Worm (Caenorhabditis elegans) whole organism, early embryonic: ENCODE measurements around the gene syx-18.

Experiments used
- B0310.2 ChIP-seq: sonication (generic microtip); optimal IDR thresholded peaks from 2 replicates; lab custom pipeline; 2016; ENCODE audit warnings: mild to moderate bottlenecking, missing genetic modification characterization, missing compliant biosample characterization
- F13C5.2 ChIP-seq: sonication (generic microtip); optimal IDR thresholded peaks from 2 replicates; lab custom pipeline; 2017; ENCODE audit warnings: mild to moderate bottlenecking, missing genetic modification characterization, inconsistent platforms, missing compliant biosample characterization
- aly-1 ChIP-seq: sonication (generic microtip); optimal IDR thresholded peaks from 2 replicates; lab custom pipeline; 2016; ENCODE audit warnings: missing genetic modification characterization, missing compliant biosample characterization
- ama-1 ChIP-seq: fragments of 150-350 bp; optimal IDR thresholded peaks from 2 replicates; lab custom pipeline; 2014
- ceh-13 ChIP-seq: fragments of 200-800 bp; sonication (Bioruptor generic); optimal IDR thresholded peaks from 2 replicates; lab custom pipeline; 2018; ENCODE audit warnings: mild to moderate bottlenecking, missing genetic modification characterization, missing compliant biosample characterization
- ceh-36 ChIP-seq: sonication (generic microtip); optimal IDR thresholded peaks from 2 replicates; lab custom pipeline; 2016; ENCODE audit warnings: missing genetic modification characterization, inconsistent platforms, missing compliant biosample characterization
- ets-7 ChIP-seq: sonication (generic microtip); optimal IDR thresholded peaks from 2 replicates; lab custom pipeline; 2016; ENCODE audit warnings: missing genotype, missing genetic modification characterization, missing compliant biosample characterization
- flt-1 ChIP-seq: fragments of 200-800 bp; sonication (Bioruptor generic); IDR thresholded peaks from 2 replicates; pipeline ENCODE4 v1.3.6; 2022; ENCODE audit warnings: missing genetic modification characterization, missing compliant biosample characterization
- hmbx-1 ChIP-seq: sonication (generic microtip); optimal IDR thresholded peaks from 2 replicates; lab custom pipeline; 2016; ENCODE audit warnings: mild to moderate bottlenecking, missing genetic modification characterization, missing compliant biosample characterization
- hmg-4 ChIP-seq: fragments of 200-800 bp; sonication (Bioruptor generic); optimal IDR thresholded peaks from 2 replicates; lab custom pipeline; 2018; ENCODE audit warnings: mild to moderate bottlenecking, missing genetic modification characterization, missing compliant biosample characterization
- hnd-1 ChIP-seq: sonication (generic microtip); optimal IDR thresholded peaks from 2 replicates; lab custom pipeline; 2016; ENCODE audit warnings: missing genetic modification characterization, missing compliant biosample characterization
- pes-1 ChIP-seq: fragments of 200-800 bp; sonication (Bioruptor generic); IDR thresholded peaks from 2 replicates; pipeline ENCODE4 v1.3.6; 2022; ENCODE audit warnings: missing genetic modification reagents, missing genetic modification characterization, missing compliant biosample characterization
- scrt-1 ChIP-seq: fragments of 200-800 bp; sonication (Bioruptor generic); IDR thresholded peaks from 2 replicates; pipeline ENCODE4 v1.3.6; 2022; ENCODE audit warnings: missing genetic modification characterization, missing compliant biosample characterization
- sea-1 ChIP-seq: fragments of 200-800 bp; sonication (Bioruptor generic); conservative IDR thresholded peaks from 2 replicates; pipeline ENCODE4 v1.3.6; 2022; ENCODE audit warnings: missing genetic modification characterization, missing compliant biosample characterization
- tbx-11 ChIP-seq: fragments of 200-800 bp; sonication (Bioruptor generic); IDR thresholded peaks from 2 replicates; pipeline ENCODE4 v1.3.6; 2022; ENCODE audit warnings: missing genetic modification characterization, missing compliant biosample characterization
- tbx-37 ChIP-seq: fragments of 200-800 bp; sonication (Bioruptor generic); conservative IDR thresholded peaks from 2 replicates; pipeline ENCODE4 v1.3.6; 2022; ENCODE audit warnings: missing genetic modification reagents, missing genetic modification characterization, missing compliant biosample characterization
- tra-4 ChIP-seq: sonication (generic microtip); optimal IDR thresholded peaks from 2 replicates; lab custom pipeline; 2017; ENCODE audit warnings: missing genetic modification characterization, missing compliant biosample characterization

syx-18 gene

DNA sequence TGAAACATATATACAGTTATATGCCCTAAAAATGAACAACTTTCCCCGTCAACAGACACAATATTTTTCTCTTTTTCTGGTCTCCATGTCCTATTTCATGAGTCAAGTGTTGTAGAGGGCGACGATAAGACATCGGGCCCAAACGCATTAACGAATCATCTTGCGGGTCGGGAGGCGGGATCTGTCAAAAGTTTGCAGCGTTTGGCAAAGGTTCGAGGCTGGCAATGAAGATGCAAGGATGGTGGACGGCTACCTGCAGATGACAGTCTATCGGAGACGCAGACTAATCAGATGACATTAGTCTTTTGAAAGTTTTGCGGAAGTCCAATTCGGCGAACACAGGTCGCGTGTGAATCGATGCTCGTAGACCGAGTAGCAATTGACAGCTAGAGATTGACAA, 34.4 kb downstream of the syx-18 start:
- TF ChIP-seq B0310.2, result no peak
- TF ChIP-seq tbx-11, result no peak
- no peak for TF ChIP-seq flt-1 (GFP tag; lab: Robert Waterston, UW)
- no peak for TF ChIP-seq pes-1 (GFP tag; lab: Robert Waterston, UW)
- TF ChIP-seq aly-1 (tag; lab: Kevin White, UChicago), result no peak
- no peak for TF ChIP-seq tra-4
- TF ChIP-seq ama-1 (lab: Kevin White, UChicago), result no peak
- no peak for TF ChIP-seq hnd-1 (tag; lab: Kevin White, UChicago)
- TF ChIP-seq tbx-37, result no peak
- no peak for TF ChIP-seq ceh-36 (tag; lab: Kevin White, UChicago)
- TF ChIP-seq F13C5.2, result no peak
- TF ChIP-seq sea-1 (GFP tag; lab: Robert Waterston, UW), result no peak
- no peak for TF ChIP-seq hmg-4
- no peak for TF ChIP-seq hmbx-1 (tag; lab: Kevin White, UChicago)
- TF ChIP-seq ceh-13 (GFP tag; lab: Kevin White, UChicago), result no peak
- no peak for TF ChIP-seq scrt-1 (GFP tag; lab: Robert Waterston, UW)

DNA sequence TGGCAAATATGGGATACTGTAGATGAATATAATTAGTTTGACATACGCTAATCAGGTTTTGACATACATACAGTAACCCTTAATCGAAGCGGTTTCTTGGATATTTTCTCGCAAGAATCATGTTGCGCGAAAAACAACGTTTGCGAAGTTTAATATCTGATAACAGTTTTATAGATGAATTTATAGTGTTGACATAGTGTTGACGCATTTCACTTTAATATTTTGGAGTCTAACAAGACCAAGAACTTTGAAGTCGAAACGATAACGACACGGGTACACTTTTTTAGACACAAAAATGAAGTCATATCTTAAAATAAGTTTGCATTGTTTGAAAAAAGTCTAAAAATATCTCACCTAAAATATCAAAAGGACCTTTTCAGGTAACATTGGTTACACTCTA, 39.0 kb downstream of the syx-18 start:
- TF ChIP-seq hmg-4 (no peak), sea-1 (GFP tag; lab: Robert Waterston, UW) (no peak)

DNA sequence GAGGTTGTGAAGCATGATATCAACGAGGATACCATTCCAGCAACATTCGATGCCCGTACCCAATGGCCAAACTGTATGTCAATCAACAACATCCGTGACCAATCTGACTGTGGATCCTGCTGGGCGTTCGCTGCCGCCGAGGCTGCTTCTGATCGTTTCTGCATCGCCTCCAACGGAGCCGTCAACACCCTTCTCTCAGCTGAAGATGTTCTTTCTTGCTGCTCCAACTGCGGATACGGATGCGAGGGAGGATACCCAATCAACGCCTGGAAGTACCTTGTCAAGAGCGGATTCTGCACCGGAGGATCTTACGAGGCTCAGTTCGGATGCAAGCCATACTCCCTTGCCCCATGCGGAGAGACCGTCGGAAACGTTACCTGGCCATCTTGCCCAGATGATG, 40.3 kb downstream of the syx-18 start:
- TF ChIP-seq tbx-11 (no peak), scrt-1 (GFP tag; lab: Robert Waterston, UW) (no peak), sea-1 (GFP tag; lab: Robert Waterston, UW) (no peak), tra-4 (no peak), ets-7 (tag; lab: Kevin White, UChicago) (no peak), flt-1 (GFP tag; lab: Robert Waterston, UW) (no peak), tbx-37 (no peak), aly-1 (tag; lab: Kevin White, UChicago) (no peak), pes-1 (GFP tag; lab: Robert Waterston, UW) (no peak), ceh-13 (GFP tag; lab: Kevin White, UChicago) (no peak), hmbx-1 (tag; lab: Kevin White, UChicago) (no peak), F13C5.2 (no peak), hnd-1 (tag; lab: Kevin White, UChicago) (no peak), B0310.2 (no peak), ama-1 (lab: Kevin White, UChicago) (no peak), ceh-36 (tag; lab: Kevin White, UChicago) (no peak), hmg-4 (no peak)

DNA sequence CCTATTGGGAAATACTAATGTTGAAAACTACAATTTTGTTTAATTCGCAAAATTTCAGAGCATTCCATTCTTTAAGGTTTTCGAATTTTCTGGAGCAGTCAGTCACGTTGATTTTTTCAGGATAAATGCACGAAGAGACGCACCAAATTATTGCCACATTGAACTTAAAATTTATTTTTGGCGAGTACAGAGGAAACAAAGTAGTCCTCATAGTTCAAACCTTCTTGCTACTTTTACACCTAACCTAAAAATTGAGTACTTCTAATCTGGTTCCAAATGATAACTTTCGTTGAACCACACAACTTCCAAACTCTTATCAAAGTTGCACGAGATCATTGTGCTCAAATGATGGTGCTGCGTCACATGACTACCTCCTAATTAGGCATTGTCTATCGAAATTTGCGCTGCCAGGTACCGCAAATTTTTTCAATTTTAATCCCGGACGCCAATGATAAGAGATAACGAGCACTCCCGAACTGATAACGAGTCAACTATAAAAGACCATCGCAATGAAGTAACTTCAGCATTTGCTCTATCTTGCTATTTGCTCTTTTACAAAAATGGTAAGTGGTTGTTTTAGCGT, 41.0 kb downstream of the syx-18 start, which contains the start of gene cpr-4:
Gene cpr-4 (plus strand): TSS at position 523 of the 583 bp plus-strand sequence.
- TF ChIP-seq tra-4 (no peak), ceh-13 (GFP tag; lab: Kevin White, UChicago) (no peak), hmbx-1 (tag; lab: Kevin White, UChicago) (no peak), F13C5.2 (no peak), aly-1 (tag; lab: Kevin White, UChicago) (no peak), pes-1 (GFP tag; lab: Robert Waterston, UW) (no peak), scrt-1 (GFP tag; lab: Robert Waterston, UW) (no peak), hmg-4 (no peak), ceh-36 (tag; lab: Kevin White, UChicago) (no peak), B0310.2 (no peak), sea-1 (GFP tag; lab: Robert Waterston, UW) (no peak)

DNA sequence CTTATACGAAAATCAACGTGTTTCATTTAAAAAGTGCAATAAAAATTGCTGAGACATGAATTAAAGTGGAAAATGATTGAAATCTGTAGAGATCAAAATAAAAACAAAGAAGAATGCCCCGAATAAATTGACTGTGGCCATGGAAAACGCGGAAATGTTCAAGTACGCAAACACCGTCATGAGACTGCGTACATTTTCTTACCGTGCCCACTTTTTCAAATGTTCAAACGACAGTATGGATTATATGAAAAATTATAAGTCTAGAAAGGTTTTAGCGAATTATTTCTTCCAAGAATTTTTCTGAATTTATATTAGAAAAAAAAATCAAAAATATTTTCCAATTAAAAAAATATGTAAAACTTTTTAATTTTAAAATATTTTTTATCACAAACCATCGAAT, 43.7 kb downstream of the syx-18 start:
- TF ChIP-seq sea-1 (GFP tag; lab: Robert Waterston, UW) (no peak), ets-7 (tag; lab: Kevin White, UChicago) (no peak), aly-1 (tag; lab: Kevin White, UChicago) (no peak), ama-1 (lab: Kevin White, UChicago) (no peak), F13C5.2 (no peak), pes-1 (GFP tag; lab: Robert Waterston, UW) (no peak), tbx-11 (no peak)

DNA sequence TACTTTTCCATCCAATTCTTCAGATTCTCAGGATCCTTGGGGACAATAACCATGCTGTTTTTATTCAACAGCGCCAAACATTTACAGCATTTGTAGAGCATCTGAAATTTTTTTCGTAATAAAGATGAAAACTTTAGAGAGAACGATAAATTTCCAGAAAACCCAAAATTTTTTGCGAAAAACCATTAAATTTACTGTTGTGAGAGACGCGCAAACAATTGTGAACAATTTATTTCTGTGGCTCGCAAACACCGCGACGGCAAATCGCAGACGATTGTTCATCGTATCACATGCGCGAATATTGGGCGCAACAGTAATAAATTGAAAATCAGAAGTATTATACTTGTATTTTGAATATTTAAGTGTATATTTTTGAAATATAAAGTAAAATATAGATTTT, 44.2 kb downstream of the syx-18 start, which contains the start of gene gon-14:
Gene gon-14 (minus strand): TSS at position 101 of the 400 bp plus-strand sequence.
- TF ChIP-seq ceh-36 (tag; lab: Kevin White, UChicago) (no peak), tbx-37 (no peak), ceh-13 (GFP tag; lab: Kevin White, UChicago) (no peak), scrt-1 (GFP tag; lab: Robert Waterston, UW) (no peak), ets-7 (tag; lab: Kevin White, UChicago) (no peak), hmg-4 (no peak), hnd-1 (tag; lab: Kevin White, UChicago) (no peak), sea-1 (GFP tag; lab: Robert Waterston, UW) (no peak), pes-1 (GFP tag; lab: Robert Waterston, UW) (no peak)

DNA sequence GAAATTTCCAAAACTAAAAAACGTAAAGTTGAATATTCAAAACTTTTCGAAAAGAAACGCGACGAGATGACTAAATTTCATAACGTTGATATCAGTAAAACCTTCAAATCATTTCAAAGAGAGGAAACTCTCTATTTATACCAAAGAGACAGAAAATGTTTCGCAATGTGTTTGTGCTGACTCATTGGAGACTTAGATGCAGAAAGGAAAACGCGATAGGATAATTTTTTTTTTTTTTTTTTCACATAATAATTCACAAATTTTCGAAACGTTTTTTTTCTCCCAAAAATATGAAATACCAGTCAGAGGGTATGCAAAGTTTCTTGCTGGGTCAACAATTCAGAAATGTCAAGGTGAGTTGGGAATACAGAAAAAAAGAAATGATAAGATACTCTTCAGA, 49.1 kb downstream of the syx-18 start:
- TF ChIP-seq B0310.2 (no peak), tbx-37 (no peak), scrt-1 (GFP tag; lab: Robert Waterston, UW) (no peak), tra-4 (no peak), ceh-36 (tag; lab: Kevin White, UChicago) (no peak), aly-1 (tag; lab: Kevin White, UChicago) (no peak), hmbx-1 (tag; lab: Kevin White, UChicago) (no peak), hnd-1 (tag; lab: Kevin White, UChicago) (no peak), pes-1 (GFP tag; lab: Robert Waterston, UW) (no peak), flt-1 (GFP tag; lab: Robert Waterston, UW) (no peak), ama-1 (lab: Kevin White, UChicago) (no peak), tbx-11 (no peak), ceh-13 (GFP tag; lab: Kevin White, UChicago) (no peak), F13C5.2 (no peak), hmg-4 (no peak), sea-1 (GFP tag; lab: Robert Waterston, UW) (no peak), ets-7 (tag; lab: Kevin White, UChicago) (no peak)
